Fruit fly (Drosophila melanogaster) whole organism, wandering third instar larva: ENCODE data around the gene Naa30A.

Experiments
- CG32264 ChIP-seq: fragments of 200-800 bp; sonication (Bioruptor generic); optimal IDR thresholded peaks from 2 replicates; lab custom pipeline; 2016; ENCODE audit warnings: missing biosample characterization, missing genetic modification characterization
- CrebA ChIP-seq: fragments of 200-800 bp; sonication (Bioruptor generic); optimal IDR thresholded peaks from 2 replicates; lab custom pipeline; 2016; ENCODE audit warnings: missing biosample characterization, mild to moderate bottlenecking, missing genetic modification characterization, borderline replicate concordance
- Dfd ChIP-seq: fragments of >200 bp; optimal IDR thresholded peaks from 2 replicates; lab custom pipeline; 2017; ENCODE audit warnings: missing biosample characterization, missing genetic modification characterization
- Dif ChIP-seq: fragments of 200-275, 200-300 bp; sonication (Bioruptor generic); optimal IDR thresholded peaks from 2 replicates; lab custom pipeline; 2018; ENCODE audit warnings: missing biosample characterization, missing genetic modification characterization; ENCODE audit not compliant: partially characterized antibody
- GATAd ChIP-seq: sonication (Bioruptor generic); optimal IDR thresholded peaks from 2 replicates; lab custom pipeline; 2016; ENCODE audit warnings: missing biosample characterization, missing genetic modification characterization
- HLH106 ChIP-seq: fragments of 200-800 bp; optimal IDR thresholded peaks from 3 replicates; lab custom pipeline; 2019; ENCODE audit warnings: missing biosample characterization, mild to moderate bottlenecking, missing genetic modification characterization, moderate library complexity
- Hnf4 ChIP-seq: fragments of 200-800 bp; sonication (Bioruptor generic); optimal IDR thresholded peaks from 2 replicates; lab custom pipeline; 2016; ENCODE audit warnings: missing biosample characterization, mild to moderate bottlenecking, missing genetic modification characterization
- Hr83 ChIP-seq: fragments of 200-300 bp; sonication (Bioruptor generic); optimal IDR thresholded peaks from 2 replicates; lab custom pipeline; 2016; ENCODE audit warnings: missing biosample characterization, mild to moderate bottlenecking, missing genetic modification characterization, moderate library complexity; ENCODE audit not compliant: poor library complexity, severe bottlenecking
- Jra ChIP-seq: sonication (Bioruptor generic); optimal IDR thresholded peaks from 2 replicates; lab custom pipeline; 2016; ENCODE audit warnings: missing biosample characterization, missing genetic modification characterization
- Mio ChIP-seq: sonication (Bioruptor generic); optimal IDR thresholded peaks from 2 replicates; lab custom pipeline; 2016; ENCODE audit warnings: missing biosample characterization, missing genetic modification characterization
- N ChIP-seq: fragments of >200 bp; optimal IDR thresholded peaks from 2 replicates; lab custom pipeline; 2018; ENCODE audit warnings: missing biosample characterization, missing external identifiers, missing genetic modification characterization
- OdsH ChIP-seq: fragments of 200-800 bp; sonication (Bioruptor generic); optimal IDR thresholded peaks from 2 replicates; lab custom pipeline; 2016; ENCODE audit warnings: missing biosample characterization, mild to moderate bottlenecking, missing genetic modification characterization
- Rel ChIP-seq, 2 experiments: fragments of 200-800 bp; sonication (Bioruptor generic) in 1 of 2; optimal IDR thresholded peaks; 2 replicates in 1 of 2; 3 replicates in 1 of 2; lab custom pipeline; 2016 to 2019; ENCODE audit warnings: mild to moderate bottlenecking in 2 of 2, missing biosample characterization in 2 of 2, missing genetic modification characterization in 2 of 2, moderate library complexity in 1 of 2
- Sp1 ChIP-seq: fragments of 200-800 bp; sonication (Bioruptor generic); optimal IDR thresholded peaks from 3 replicates; lab custom pipeline; 2019; ENCODE audit warnings: missing biosample characterization, mild to moderate bottlenecking, missing genetic modification characterization, moderate library complexity
- Vsx2 ChIP-seq: fragments of 200-300, 225-300 bp; sonication (Bioruptor generic); optimal IDR thresholded peaks from 2 replicates; lab custom pipeline; 2018; ENCODE audit warnings: missing biosample characterization, missing genetic modification characterization; ENCODE audit not compliant: partially characterized antibody
- br ChIP-seq: fragments of 200-800 bp; sonication (Bioruptor generic); optimal IDR thresholded peaks from 2 replicates; lab custom pipeline; 2016; ENCODE audit warnings: missing biosample characterization, missing genetic modification characterization
- brk ChIP-seq: fragments of 200-800 bp; sonication (Bioruptor generic); optimal IDR thresholded peaks from 2 replicates; lab custom pipeline; 2016; ENCODE audit warnings: missing biosample characterization, mild to moderate bottlenecking, missing genetic modification characterization
- dl ChIP-seq, 2 experiments: fragments of 175-275, 200-275 bp in 1 of 2; fragments of 200-275 bp in 1 of 2; sonication (Bioruptor generic); optimal IDR thresholded peaks; lab custom pipeline; 2018; ENCODE audit warnings: mild to moderate bottlenecking in 2 of 2, missing biosample characterization in 2 of 2, missing genetic modification characterization in 2 of 2, moderate library complexity in 2 of 2; ENCODE audit not compliant: partially characterized antibody in 2 of 2, insufficient read depth in 1 of 2
- dmrt93B ChIP-seq: fragments of 200-800 bp; sonication (Bioruptor generic); optimal IDR thresholded peaks from 2 replicates; lab custom pipeline; 2018; ENCODE audit warnings: missing biosample characterization, mild to moderate bottlenecking, missing genetic modification characterization
- dsf ChIP-seq: sonication (Bioruptor generic); optimal IDR thresholded peaks from 2 replicates; lab custom pipeline; 2016; ENCODE audit warnings: missing biosample characterization, missing genetic modification characterization, borderline replicate concordance
- ey ChIP-seq: fragments of 200-800 bp; sonication (Bioruptor generic); optimal IDR thresholded peaks from 2 replicates; lab custom pipeline; 2016; ENCODE audit warnings: missing biosample characterization, missing genetic modification characterization
- foxo ChIP-seq, 2 experiments: fragments of 200-800 bp; sonication (Bioruptor generic); optimal IDR thresholded peaks; 2 replicates in 1 of 2; 3 replicates in 1 of 2; lab custom pipeline; 2016 to 2017; ENCODE audit warnings: missing biosample characterization in 2 of 2, missing genetic modification characterization in 2 of 2
- fru ChIP-seq: fragments of 200-800 bp; sonication (Bioruptor generic); optimal IDR thresholded peaks from 3 replicates; lab custom pipeline; 2016; ENCODE audit warnings: missing biosample characterization, mild to moderate bottlenecking, missing genetic modification characterization
- h ChIP-seq: fragments of 200-800 bp; sonication (Bioruptor generic); optimal IDR thresholded peaks from 3 replicates; lab custom pipeline; 2016; ENCODE audit warnings: missing biosample characterization, mild to moderate bottlenecking, missing genetic modification characterization
- psq ChIP-seq: fragments of 200-800 bp; sonication (Bioruptor generic); optimal IDR thresholded peaks from 3 replicates; lab custom pipeline; 2017; ENCODE audit warnings: missing biosample characterization, mild to moderate bottlenecking, missing genetic modification characterization, moderate library complexity
- rgr ChIP-seq: fragments of 200-800 bp; sonication (Bioruptor generic); optimal IDR thresholded peaks from 3 replicates; lab custom pipeline; 2016; ENCODE audit warnings: missing biosample characterization, mild to moderate bottlenecking, missing genetic modification characterization
- sage ChIP-seq: fragments of 200-800 bp; sonication (Bioruptor generic); optimal IDR thresholded peaks from 2 replicates; lab custom pipeline; 2016; ENCODE audit warnings: missing biosample characterization, mild to moderate bottlenecking, missing genetic modification characterization
- sv ChIP-seq: fragments of 200-800 bp; sonication (Bioruptor generic); optimal IDR thresholded peaks from 3 replicates; lab custom pipeline; 2016; ENCODE audit warnings: missing biosample characterization, missing genetic modification characterization
- tai ChIP-seq: sonication (Bioruptor generic); optimal IDR thresholded peaks from 2 replicates; lab custom pipeline; 2016; ENCODE audit warnings: missing biosample characterization, missing genetic modification characterization
- woc ChIP-seq: sonication (Bioruptor generic); optimal IDR thresholded peaks from 2 replicates; lab custom pipeline; 2016; ENCODE audit warnings: missing biosample characterization, mild to moderate bottlenecking, missing genetic modification characterization

The Naa30A gene

DNA sequence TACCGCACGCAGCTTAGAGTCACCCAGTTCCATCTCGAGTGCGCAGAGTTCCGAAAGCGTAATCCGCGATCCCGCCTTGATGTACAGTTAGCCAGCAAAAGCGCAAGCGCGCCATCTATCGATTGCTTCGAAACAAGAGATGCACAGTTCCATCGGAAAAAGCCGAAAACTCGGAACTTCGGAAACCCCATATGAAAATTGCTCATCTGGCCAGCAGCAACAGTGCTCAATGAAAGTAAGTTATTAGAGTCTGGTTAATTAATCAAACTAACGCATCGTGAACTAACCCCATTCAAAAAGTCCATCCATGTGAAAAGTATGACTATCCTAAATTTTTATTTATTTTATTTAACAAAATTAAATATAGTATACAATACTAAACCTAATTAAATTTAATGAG lies 15.6 kb downstream of the Naa30A start, which contains the start of gene png:
png (minus strand) TSS at position 101 of the 400 bp plus-strand sequence.
- TF ChIP-seq dl (GFP tag; optimal IDR thresholded peaks at IDR 0.05; lab: Kevin White, UChicago; ENCODE audit: insufficient read depth in 1 of 2, partially characterized antibody in 2 of 2) (no peak), woc (no peak), GATAd (GFP tag; lab: Kevin White, UChicago) (no peak), Dfd (GFP tag; lab: Kevin White, UChicago) (no peak), tai (GFP tag; lab: Kevin White, UChicago) (no peak), sv (GFP tag; lab: Kevin White, UChicago) (no peak), HLH106 (tag; lab: Kevin White, UChicago) (no peak), OdsH (GFP tag; lab: Kevin White, UChicago) (no peak), br (GFP tag; lab: Kevin White, UChicago) (no peak), rgr (GFP tag; lab: Kevin White, UChicago) (no peak), Vsx2 (GFP tag; lab: Kevin White, UChicago) (no peak), Dif (GFP tag; lab: Kevin White, UChicago) (no peak), Mio (no peak)

DNA sequence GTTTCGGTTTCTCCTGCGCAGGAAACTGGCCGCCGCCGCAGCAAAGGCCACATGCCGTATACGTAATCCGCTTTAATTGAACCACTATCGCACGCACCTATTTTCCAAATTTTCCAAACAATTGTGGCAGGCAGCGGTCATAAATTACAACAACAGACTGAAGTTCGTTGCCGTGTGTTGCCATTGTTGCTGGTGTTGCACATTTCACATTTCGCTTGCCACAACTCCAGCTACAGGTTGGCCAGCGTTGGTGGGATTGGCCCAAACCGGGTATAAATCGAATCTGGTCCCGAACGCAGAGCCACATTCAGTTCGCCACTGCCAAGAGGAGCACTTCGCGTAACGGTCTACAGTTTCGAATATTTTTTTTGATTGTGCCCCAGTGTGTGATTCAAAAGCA lies 27.0 kb downstream of the Naa30A start, which contains the start of gene CG14770:
CG14770 (plus strand) TSS at position 301 of the 400 bp plus-strand sequence.
- TF ChIP-seq Jra (GFP tag; lab: Kevin White, UChicago) = no peak
- TF ChIP-seq ey = no peak
- TF ChIP-seq rgr (GFP tag; lab: Kevin White, UChicago) = no peak
- TF ChIP-seq CrebA (GFP tag; lab: Kevin White, UChicago) = no peak
- TF ChIP-seq Hnf4 = no peak
- no peak for TF ChIP-seq br (GFP tag; lab: Kevin White, UChicago)
- TF ChIP-seq sage (GFP tag; lab: Kevin White, UChicago) = no peak
- no peak for TF ChIP-seq Dif (GFP tag; lab: Kevin White, UChicago)
- TF ChIP-seq CG32264 (GFP tag; lab: Kevin White, UChicago) = no peak
- TF ChIP-seq Vsx2 (GFP tag; lab: Kevin White, UChicago) = no peak
- TF ChIP-seq dmrt93B = no peak
- TF ChIP-seq Rel (GFP tag; optimal IDR thresholded peaks at IDR 0.05; lab: Kevin White, UChicago) = no peak
- no peak for TF ChIP-seq Rel (tag; optimal IDR thresholded peaks at IDR 0.05; lab: Kevin White, UChicago)
- TF ChIP-seq, all 38 proteins: peak for 0

DNA sequence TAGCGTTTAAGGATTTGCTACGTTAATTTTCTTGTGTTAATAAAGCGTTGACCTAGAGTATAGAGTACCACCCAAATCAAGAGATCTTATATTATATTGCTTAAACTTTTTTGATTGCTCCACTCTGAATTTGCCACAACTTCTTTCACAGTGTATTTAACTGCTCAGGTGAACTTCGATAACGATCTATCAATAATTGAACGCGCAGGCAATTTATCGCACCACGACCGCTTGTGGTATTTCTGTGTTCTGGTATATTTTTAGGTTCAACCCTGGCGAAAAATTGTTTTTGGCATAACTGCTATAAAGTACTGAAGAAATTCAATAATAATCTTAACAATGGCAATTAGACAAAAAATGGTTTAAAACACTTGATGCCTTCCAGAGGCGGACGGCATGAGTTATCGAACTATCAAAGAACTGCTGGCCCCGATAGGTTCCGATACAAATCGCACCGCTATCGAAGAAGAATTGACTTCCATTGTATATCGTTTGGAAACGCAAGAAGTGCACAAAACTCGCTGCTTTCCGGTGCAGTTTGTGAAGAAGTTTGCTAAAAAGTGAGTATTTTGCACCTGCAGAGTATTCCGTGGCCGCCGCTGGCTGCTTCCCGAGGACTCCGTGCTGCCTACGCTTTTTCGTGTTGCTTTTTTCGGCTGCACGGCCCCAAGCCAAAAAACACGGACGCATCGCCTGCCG lies 28.3 kb downstream of the Naa30A start, which contains the start of gene ssx:
ssx (plus strand) TSS at position 477 of the 699 bp plus-strand sequence.
- TF ChIP-seq ey = peak; percentile 45
- peak; percentile 39 for TF ChIP-seq OdsH (GFP tag; lab: Kevin White, UChicago)
- peak; percentile 56 for TF ChIP-seq rgr (GFP tag; lab: Kevin White, UChicago)
- TF ChIP-seq Hr83 (GFP tag; lab: Kevin White, UChicago) = peak; percentile 3
- TF ChIP-seq psq (GFP tag; lab: Kevin White, UChicago) = peak; percentile 30
- TF ChIP-seq fru (GFP tag; lab: Kevin White, UChicago) = peak; percentile 36
- peak; percentile 23 for TF ChIP-seq Sp1
- no peak for TF ChIP-seq tai (GFP tag; lab: Kevin White, UChicago)
- peak; percentile 41 for TF ChIP-seq sv (GFP tag; lab: Kevin White, UChicago)
- TF ChIP-seq brk (GFP tag; lab: Kevin White, UChicago) = no peak
- peak; percentile 42 for TF ChIP-seq HLH106 (tag; lab: Kevin White, UChicago)
- TF ChIP-seq foxo (GFP tag; optimal IDR thresholded peaks at IDR 0.05; lab: Kevin White, UChicago) = peak in 1 of 2 experiments; percentile 64
- TF ChIP-seq N (GFP tag; lab: Kevin White, UChicago) = no peak
- peak; percentile 43 for TF ChIP-seq h (GFP tag; lab: Kevin White, UChicago)

DNA sequence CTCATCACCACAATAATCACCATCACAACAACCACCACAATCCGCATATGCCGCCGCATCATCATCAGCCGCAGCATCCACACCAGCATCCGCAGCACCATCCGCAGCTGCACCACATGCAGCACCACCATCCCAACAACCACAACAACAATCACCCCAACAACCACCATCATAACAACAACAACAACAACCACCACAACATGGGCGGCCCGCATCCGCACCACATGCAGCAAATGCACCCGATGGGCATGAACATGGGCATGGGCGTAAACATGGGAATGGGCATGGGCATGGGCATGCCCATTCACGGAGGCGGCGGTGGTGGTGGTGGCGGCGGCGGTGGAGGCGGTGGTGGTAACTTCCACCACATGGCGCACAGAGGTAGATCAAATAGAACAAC lies 30.8 kb downstream of the Naa30A start:
- no peak for TF ChIP-seq Rel (GFP tag; optimal IDR thresholded peaks at IDR 0.05; lab: Kevin White, UChicago)
- TF ChIP-seq Rel (tag; optimal IDR thresholded peaks at IDR 0.05; lab: Kevin White, UChicago) = no peak
- no peak for TF ChIP-seq dsf (GFP tag; lab: Kevin White, UChicago)
- no peak for TF ChIP-seq Jra (GFP tag; lab: Kevin White, UChicago)
